Worm (Caenorhabditis elegans) whole organism, midembryonic: ENCODE results near the gene M79.2.

Source experiments
- T22C8.4 ChIP-seq: fragments of 200-800 bp; sonication (Bioruptor generic); IDR thresholded peaks from 2 replicates; pipeline ENCODE4 v1.3.6; 2022; ENCODE audit warnings: missing genetic modification characterization, missing compliant biosample characterization
- cog-1 ChIP-seq: sonication (generic microtip); optimal IDR thresholded peaks from 2 replicates; lab custom pipeline; 2016; ENCODE audit warnings: missing genetic modification characterization, missing compliant biosample characterization
- flt-1 ChIP-seq: fragments of 200-800 bp; sonication (Bioruptor generic); IDR thresholded peaks from 2 replicates; pipeline ENCODE4 v1.3.6; 2022; ENCODE audit warnings: missing genetic modification characterization, missing compliant biosample characterization
- klf-2 ChIP-seq: fragments of 200-800 bp; sonication (Bioruptor generic); conservative IDR thresholded peaks from 2 replicates; pipeline ENCODE4 v1.3.6; 2022; ENCODE audit warnings: missing genetic modification reagents, missing genetic modification characterization, missing compliant biosample characterization
- med-1 ChIP-seq: sonication (generic microtip); optimal IDR thresholded peaks from 2 replicates; lab custom pipeline; 2017; ENCODE audit warnings: missing genetic modification characterization, mild to moderate bottlenecking, missing compliant biosample characterization, antibody characterized with exemption, missing genetic modification reagents; ENCODE audit not compliant: insufficient read depth
- ref-1 ChIP-seq: fragments of 200-800 bp; sonication (Bioruptor generic); conservative IDR thresholded peaks from 2 replicates; pipeline ENCODE4 v1.3.6; 2022; ENCODE audit warnings: missing genetic modification reagents, missing genetic modification characterization, missing compliant biosample characterization
- tab-1 ChIP-seq: fragments of 200-800 bp; sonication (Bioruptor generic); IDR thresholded peaks from 2 replicates; pipeline ENCODE4 v1.3.6; 2022; ENCODE audit warnings: missing genetic modification characterization, missing compliant biosample characterization
- ztf-23 ChIP-seq: fragments of 200-800 bp; sonication (Bioruptor generic); IDR thresholded peaks from 2 replicates; pipeline ENCODE4 v1.3.6; 2022; ENCODE audit warnings: missing genetic modification reagents, missing genetic modification characterization, missing compliant biosample characterization
- ztf-29 ChIP-seq: fragments of 200-800 bp; sonication (Bioruptor generic); IDR thresholded peaks from 2 replicates; pipeline ENCODE4 v1.3.6; 2022; ENCODE audit warnings: missing genetic modification reagents, missing genetic modification characterization, missing compliant biosample characterization

The M79.2 gene

DNA sequence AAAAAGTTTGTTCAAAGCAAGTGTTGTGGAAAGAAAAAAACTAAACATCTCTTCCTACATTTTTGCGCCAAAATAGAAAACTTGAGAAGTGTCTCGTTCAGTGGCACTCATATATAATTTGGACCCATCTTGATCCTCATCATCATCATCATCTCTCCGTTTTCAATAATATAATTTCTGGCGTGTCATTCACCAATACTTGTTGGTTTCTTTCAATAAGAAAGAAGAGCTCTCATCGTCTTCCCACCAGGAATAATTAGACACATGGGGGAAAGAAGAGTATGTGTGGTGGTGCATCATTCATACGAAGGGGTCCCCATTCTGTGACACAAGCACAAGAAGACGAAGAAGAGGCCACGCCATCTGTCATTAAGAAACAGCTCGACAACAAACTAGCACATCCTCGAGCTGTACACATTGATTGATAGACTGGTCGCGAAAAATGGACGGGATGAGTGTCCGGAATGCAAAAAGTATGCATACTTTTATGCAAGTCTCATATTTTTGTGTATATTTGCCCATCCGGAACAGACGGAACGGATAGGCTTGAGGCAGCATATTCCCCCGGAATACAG lies 37.3 kb downstream of the M79.2 start:
- TF ChIP-seq cog-1 (no peak), T22C8.4 (GFP tag; lab: Robert Waterston, UW) (no peak), ztf-29 (GFP tag; lab: Robert Waterston, UW) (0 out of 2 replicates have a peak, but pooled peaks have one; percentile 8)

DNA sequence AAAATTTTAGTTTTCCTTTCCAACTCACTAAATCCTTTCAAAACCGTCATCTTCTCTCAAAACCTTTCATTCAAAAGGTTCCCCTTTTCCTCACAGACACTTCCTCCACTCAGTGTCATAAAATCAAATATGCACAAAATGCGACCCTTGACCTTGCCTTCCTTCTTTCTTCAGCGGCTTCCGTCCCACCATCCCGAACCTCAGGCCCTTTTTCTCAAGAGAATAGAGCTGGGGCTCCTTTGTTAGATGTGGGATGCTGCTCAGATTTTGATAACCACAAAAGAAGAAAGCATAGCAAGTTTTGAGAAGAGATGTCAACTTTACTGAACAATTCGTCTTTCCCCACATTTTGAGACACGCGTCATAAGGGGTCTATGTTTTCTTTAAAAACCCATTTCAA lies 37.8 kb downstream of the M79.2 start:
- TF ChIP-seq ztf-29 (GFP tag; lab: Robert Waterston, UW) (no peak), flt-1 (0 out of 2 replicates have a peak, but pooled peaks have one; percentile 37)

DNA sequence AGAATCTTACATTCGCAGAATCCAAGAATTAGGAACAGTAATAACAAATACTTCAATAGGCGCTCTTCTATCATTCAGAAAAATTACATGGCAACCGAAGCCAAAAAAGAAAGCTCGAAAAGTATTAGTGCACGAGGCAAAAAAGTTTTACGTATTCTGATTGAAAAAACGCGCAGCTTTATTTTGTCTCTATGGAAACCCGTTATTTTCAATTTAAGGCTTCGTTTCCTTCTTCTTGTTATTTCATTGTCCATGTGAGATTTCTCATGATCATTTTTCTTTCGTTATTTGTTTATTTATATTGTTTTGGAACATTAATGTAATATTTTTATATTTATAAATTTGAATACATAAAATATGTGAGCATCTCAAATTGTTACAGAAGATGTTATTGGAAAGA lies 39.1 kb downstream of the M79.2 start, which contains the start of gene F57C7.4:
Gene F57C7.4, minus strand, starts transcription at position 101 of the 400 bp plus-strand sequence.
- TF ChIP-seq med-1 (GFP tag; lab: Kevin White, UChicago) (no peak), klf-2 (GFP tag; lab: Robert Waterston, UW) (no peak), ref-1 (GFP tag; lab: Robert Waterston, UW) (no peak), T22C8.4 (GFP tag; lab: Robert Waterston, UW) (no peak), flt-1 (no peak), tab-1 (no peak), ztf-23 (GFP tag; lab: Robert Waterston, UW) (no peak), cog-1 (no peak), ztf-29 (GFP tag; lab: Robert Waterston, UW) (no peak)

DNA sequence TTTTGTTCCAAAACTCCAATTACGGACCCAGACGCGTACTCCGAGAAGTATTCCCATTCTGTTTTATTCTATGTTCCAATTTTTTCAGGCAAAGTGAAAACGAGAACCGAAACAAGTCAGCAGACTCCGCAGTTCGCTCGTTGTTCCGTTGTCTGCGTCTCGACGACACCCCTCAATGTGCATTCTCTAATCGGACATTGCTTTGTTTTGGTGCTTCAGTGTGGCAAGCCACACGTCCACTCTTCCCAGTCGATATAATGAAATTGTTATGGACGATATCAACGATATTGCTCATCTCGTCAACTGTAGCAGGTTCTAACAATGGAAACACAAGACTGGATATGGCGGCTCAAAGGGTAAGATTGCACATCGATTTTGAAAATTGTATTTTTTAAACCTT lies 51.7 kb downstream of the M79.2 start, which contains the start of gene nhx-5:
Gene nhx-5, plus strand, starts transcription at position 82 of the 400 bp plus-strand sequence.
- TF ChIP-seq T22C8.4 (GFP tag; lab: Robert Waterston, UW) (no peak), ztf-29 (GFP tag; lab: Robert Waterston, UW) (no peak), cog-1 (no peak), med-1 (GFP tag; lab: Kevin White, UChicago) (no peak), ref-1 (GFP tag; lab: Robert Waterston, UW) (no peak), ztf-23 (GFP tag; lab: Robert Waterston, UW) (no peak), klf-2 (GFP tag; lab: Robert Waterston, UW) (no peak), flt-1 (no peak), tab-1 (no peak)
